Worm (Caenorhabditis elegans) whole organism, L4 larva: ENCODE measurements around the gene srh-70.

Experiments
- F49E8.2 ChIP-seq: sonication (generic microtip); optimal IDR thresholded peaks from 2 replicates; lab custom pipeline; 2016; ENCODE audit warnings: missing compliant biosample characterization, mild to moderate bottlenecking, missing genetic modification characterization, borderline replicate concordance
- attf-4 ChIP-seq: sonication (generic microtip); optimal IDR thresholded peaks from 3 replicates; lab custom pipeline; 2017; ENCODE audit warnings: missing biosample characterization, missing genetic modification characterization
- ceh-82 ChIP-seq: sonication (generic microtip); optimal IDR thresholded peaks from 2 replicates; lab custom pipeline; 2017; ENCODE audit warnings: missing biosample characterization, missing genetic modification characterization
- daf-16 ChIP-seq, 3 experiments: sonication (generic microtip); optimal IDR thresholded peaks; 2 replicates each; lab custom pipeline; 2016 to 2017; ENCODE audit warnings: missing genetic modification characterization in 3 of 3, missing genetic modification reagents in 3 of 3, mild to moderate bottlenecking in 2 of 3, missing compliant biosample characterization in 2 of 3, missing biosample characterization in 1 of 3, moderate library complexity in 1 of 3
- lsy-2 ChIP-seq, 2 experiments: fragments of 150-350 bp in 1 of 2; sonication (generic microtip) in 1 of 2; optimal IDR thresholded peaks; 2 replicates each; lab custom pipeline; 2014 to 2017; ENCODE audit warnings: missing biosample characterization in 2 of 2, missing genetic modification characterization in 2 of 2
- nhr-11 ChIP-seq: fragments of 150-350 bp; optimal IDR thresholded peaks from 2 replicates; lab custom pipeline; 2014; ENCODE audit warnings: missing biosample characterization, missing genetic modification characterization
- nhr-237 ChIP-seq: sonication (generic microtip); optimal IDR thresholded peaks from 2 replicates; lab custom pipeline; 2017; ENCODE audit warnings: missing biosample characterization, missing genetic modification characterization
- tra-1 ChIP-seq: fragments of 200-800 bp; sonication (Bioruptor generic); IDR thresholded peaks from 2 replicates; pipeline ENCODE4 v1.3.6; 2022; ENCODE audit warnings: missing genetic modification reagents, missing genetic modification characterization, missing compliant biosample characterization

DNA sequence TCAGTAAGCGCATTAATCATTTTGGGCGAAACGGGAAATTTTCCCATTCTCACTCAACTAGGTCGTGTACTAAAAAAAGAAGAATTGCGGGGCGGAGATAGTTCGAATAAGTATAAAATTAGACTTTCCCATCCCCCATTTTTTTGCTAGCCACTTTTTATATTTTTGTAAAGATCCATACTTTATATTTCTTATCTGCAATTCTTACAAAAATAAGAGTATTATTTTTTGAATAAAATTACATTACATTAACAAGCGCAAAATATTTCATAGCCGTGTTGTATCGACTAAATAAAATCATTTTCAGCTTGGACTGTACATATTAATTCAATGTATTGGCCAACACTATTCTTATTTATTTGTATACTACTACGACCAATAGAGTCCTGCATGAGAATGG lies 36.9 kb upstream of the srh-70 start, which contains the start of gene F49C5.11:
- TF ChIP-seq attf-4 (no peak), tra-1 (GFP tag; lab: Robert Waterston, UW) (no peak), ceh-82 (tag; lab: Kevin White, UChicago) (no peak), nhr-11 (no peak), daf-16 (GFP tag; optimal IDR thresholded peaks at IDR 0.05; lab: Kevin White, UChicago) (no peak), daf-16 (tag; optimal IDR thresholded peaks at IDR 0.05; lab: Kevin White, UChicago) (no peak), F49E8.2 (no peak), nhr-237 (tag; lab: Kevin White, UChicago) (no peak), lsy-2 (tag; optimal IDR thresholded peaks at IDR 0.05; lab: Kevin White, UChicago) (no peak)
